Worm (Caenorhabditis elegans): ENCODE measurements around the gene C25E10.17.

C25E10.17 gene

DNA sequence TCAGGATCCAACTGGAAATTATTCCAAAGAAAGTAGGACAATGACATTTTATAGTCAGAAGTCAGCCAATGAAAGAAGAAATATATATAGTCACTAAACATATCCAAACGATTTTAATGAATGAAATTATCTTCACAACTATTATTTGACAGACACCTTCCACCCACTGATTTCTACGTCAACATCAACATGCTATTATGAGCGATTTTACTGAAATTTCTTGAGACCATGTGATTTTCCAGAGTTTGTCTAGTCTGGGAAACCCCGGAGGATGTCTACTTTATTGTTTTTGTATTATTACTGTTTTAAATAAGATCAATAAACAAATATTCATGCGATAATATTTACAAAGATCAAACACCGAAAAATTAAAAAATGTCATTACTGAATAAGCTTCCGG is 31.9 kb downstream of the C25E10.17 start, which contains the start of gene srt-18:
TSS of gene srt-18 (minus strand) at position 101 of the 400 bp plus-strand sequence.
- no peak for TF ChIP-seq T20F7.1 (GFP tag; optimal IDR thresholded peaks at IDR 0.05)
- no peak for TF ChIP-seq cey-2 (tag; optimal IDR thresholded peaks at IDR 0.05; ENCODE audit: borderline replicate concordance, insufficient read depth)
- TF ChIP-seq ama-1 (optimal IDR thresholded peaks at IDR 0.05), result no peak
- no peak for TF ChIP-seq Y5F2A.4 (GFP tag; optimal IDR thresholded peaks at IDR 0.05)
- no peak for TF ChIP-seq F26F4.8 (GFP tag; conservative IDR thresholded peaks at IDR 0.05)

DNA sequence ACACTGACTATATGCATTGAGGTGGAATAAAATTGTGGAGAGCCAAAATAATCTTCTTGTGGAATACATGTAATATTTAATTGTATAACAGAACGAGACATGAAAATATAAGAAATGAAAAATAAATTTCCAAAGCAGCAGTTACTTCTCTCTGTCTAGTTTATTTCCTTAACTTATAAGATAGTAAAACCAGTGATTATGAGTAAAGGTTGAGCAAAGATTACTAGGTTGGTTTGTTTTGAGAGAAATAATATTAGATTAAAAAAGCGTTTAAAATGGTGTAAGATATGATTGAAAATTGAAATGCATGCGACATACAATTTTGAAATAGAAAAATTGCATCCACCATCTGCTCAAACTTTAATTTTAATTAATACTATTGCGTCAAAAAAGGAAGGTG is 33.6 kb downstream of the C25E10.17 start, which contains the start of gene srh-201:
TSS of gene srh-201 (minus strand) at position 101 of the 400 bp plus-strand sequence.
- TF ChIP-seq mxl-3 (GFP tag; optimal IDR thresholded peaks at IDR 0.05) (no peak), madf-9 (GFP tag; conservative IDR thresholded peaks at IDR 0.05) (no peak), nhr-25 (tag; optimal IDR thresholded peaks at IDR 0.05; ENCODE audit: borderline replicate concordance, insufficient read depth) (no peak), fkh-10 (GFP tag; optimal IDR thresholded peaks at IDR 0.05) (no peak), arid-1 (GFP tag; conservative IDR thresholded peaks at IDR 0.05) (no peak), ctbp-1 (GFP tag; IDR thresholded peaks at IDR 0.05) (no peak), ces-1 (GFP tag; optimal IDR thresholded peaks at IDR 0.05) (no peak), saeg-2 (GFP tag; IDR thresholded peaks at IDR 0.05) (no peak), mdt-29 (GFP tag; IDR thresholded peaks at IDR 0.05) (no peak), mdl-1 (tag; optimal IDR thresholded peaks at IDR 0.05) (no peak), nhr-237 (tag; optimal IDR thresholded peaks at IDR 0.05) (no peak), sdz-12 (GFP tag; optimal IDR thresholded peaks at IDR 0.05) (no peak), dpl-1 (GFP tag; optimal IDR thresholded peaks at IDR 0.05) (no peak), F26F4.8 (GFP tag; conservative IDR thresholded peaks at IDR 0.05) (no peak)

DNA sequence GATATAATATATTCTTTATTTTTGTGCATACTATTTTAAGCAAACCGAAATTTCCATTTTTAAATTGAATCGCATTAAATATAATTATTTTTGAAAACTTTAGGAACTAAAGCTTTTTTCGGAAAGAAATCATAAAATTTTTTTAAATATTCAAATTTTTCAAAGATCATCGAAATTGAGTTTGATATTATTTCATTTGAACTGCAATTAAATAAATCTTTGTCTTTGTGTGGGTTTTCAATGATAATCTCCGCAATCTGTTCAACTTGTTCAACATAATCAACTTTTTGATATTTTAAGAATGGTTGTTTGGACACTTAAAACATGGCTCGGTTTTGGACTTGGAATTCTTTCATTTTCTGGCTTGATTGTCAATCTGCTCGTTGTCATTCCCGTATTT is 38.2 kb downstream of the C25E10.17 start, which contains the start of gene srx-2:
TSS of gene srx-2 (plus strand) at position 301 of the 400 bp plus-strand sequence.
- TF ChIP-seq jun-1 (tag; optimal IDR thresholded peaks at IDR 0.05), result no peak
- TF ChIP-seq R02D3.7 (tag; optimal IDR thresholded peaks at IDR 0.05), result no peak
- no peak for TF ChIP-seq ceh-28 (tag; optimal IDR thresholded peaks at IDR 0.05)

DNA sequence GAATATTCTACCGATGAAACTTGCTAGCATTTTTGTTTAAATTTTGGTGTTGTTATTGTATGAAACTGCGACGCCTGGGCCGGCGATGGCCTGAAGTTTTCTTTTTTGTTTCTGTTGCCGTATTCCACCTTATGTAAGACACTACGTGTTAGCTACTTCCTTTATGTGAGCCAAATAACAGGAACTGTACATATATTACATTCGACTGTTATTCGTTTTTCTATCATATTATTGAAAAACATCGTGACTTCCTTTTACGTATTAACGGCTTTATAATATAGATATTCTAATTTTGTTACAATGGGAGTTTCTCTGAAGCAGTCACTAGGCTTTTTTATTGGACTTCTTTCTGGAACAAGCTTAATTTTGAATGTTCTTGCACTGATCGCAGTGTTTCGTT is 42.2 kb downstream of the C25E10.17 start, which contains the start of gene srx-3:
TSS of gene srx-3 (plus strand) at position 301 of the 400 bp plus-strand sequence.
- no peak for TF ChIP-seq ceh-82 (tag; optimal IDR thresholded peaks at IDR 0.05)
- TF ChIP-seq fkh-10 (GFP tag; optimal IDR thresholded peaks at IDR 0.05), result no peak
- no peak for TF ChIP-seq dpl-1 (GFP tag; optimal IDR thresholded peaks at IDR 0.05)
- no peak for TF ChIP-seq egl-27 (tag; optimal IDR thresholded peaks at IDR 0.05)
- no peak for TF ChIP-seq dmd-8 (GFP tag; IDR thresholded peaks at IDR 0.05)
- TF ChIP-seq aha-1 (tag), result no peak
- TF ChIP-seq mdt-29 (GFP tag; IDR thresholded peaks at IDR 0.05), result no peak
- TF ChIP-seq hlh-11 (tag; optimal IDR thresholded peaks at IDR 0.05), result no peak
- no peak for TF ChIP-seq aly-2 (tag; optimal IDR thresholded peaks at IDR 0.05)
- TF ChIP-seq egl-43 (GFP tag; IDR thresholded peaks at IDR 0.05), result no peak
- TF ChIP-seq T26A8.4 (GFP tag; IDR thresholded peaks at IDR 0.05), result no peak
- no peak for TF ChIP-seq jun-1 (tag; optimal IDR thresholded peaks at IDR 0.05)
- TF ChIP-seq fos-1 (tag; optimal IDR thresholded peaks at IDR 0.05), result no peak

DNA sequence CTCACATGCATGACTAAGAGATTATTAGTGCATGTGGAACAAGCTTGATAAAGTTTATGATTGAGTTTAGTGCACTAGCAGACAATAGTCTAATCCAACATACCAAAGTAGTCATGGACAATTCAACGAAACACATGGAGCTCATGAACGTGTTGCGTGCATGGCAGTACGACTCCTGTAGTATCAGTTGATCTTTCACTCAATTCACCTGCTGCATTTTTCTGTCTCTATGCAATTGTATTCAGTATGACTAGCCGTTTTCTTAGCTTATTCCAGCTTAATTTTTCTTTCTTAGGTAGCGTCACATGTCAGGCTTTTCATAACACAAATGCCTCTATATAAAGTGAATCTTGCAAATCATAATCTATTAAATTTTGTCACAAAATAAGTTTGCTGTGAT is 44.1 kb downstream of the C25E10.17 start, which contains the start of gene srx-1:
TSS of gene srx-1 (plus strand) at position 382 of the 400 bp plus-strand sequence.
- TF ChIP-seq Y48G9A.11 (GFP tag; IDR thresholded peaks at IDR 0.05) (no peak), zip-11 (GFP tag; IDR thresholded peaks at IDR 0.05) (no peak), unc-62 (GFP tag; optimal IDR thresholded peaks at IDR 0.05 in 1 of 2) (peak in 1 of 2 experiments; percentile 98), unc-62 (tag; optimal IDR thresholded peaks at IDR 0.05) (no peak)

Measured in whole organism, L4 larva.